Fruit fly (Drosophila melanogaster): ENCODE data around the gene CkIalpha.

CkIalpha gene

dm6 chrX:12654288-12654729 is 883 bp downstream of the CkIalpha start (continued):
- TF ChIP-seq Neu2 (GFP tag; optimal IDR thresholded peaks at IDR 0.05; ENCODE audit: borderline replicate concordance) = no peak
- no peak for TF ChIP-seq CG14014 (GFP tag; IDR thresholded peaks at IDR 0.05)
- no peak for TF ChIP-seq aop (GFP tag; IDR thresholded peaks at IDR 0.05)
- no peak for TF ChIP-seq CG10431 (GFP tag; optimal IDR thresholded peaks at IDR 0.05)
- no peak for TF ChIP-seq Hmx (GFP tag; optimal IDR thresholded peaks at IDR 0.05)
- no peak for TF ChIP-seq org-1 (GFP tag; optimal IDR thresholded peaks at IDR 0.05)
- no peak for TF ChIP-seq maf-S (GFP tag; optimal IDR thresholded peaks at IDR 0.05)
- no peak for TF ChIP-seq CTCF (GFP tag; optimal IDR thresholded peaks at IDR 0.05)
- no peak for TF ChIP-seq CG4854 (GFP tag; optimal IDR thresholded peaks at IDR 0.05)
- TF ChIP-seq CG12219 (GFP tag; optimal IDR thresholded peaks at IDR 0.05) = no peak
- TF ChIP-seq CG3407 (GFP tag; optimal IDR thresholded peaks at IDR 0.05) = no peak
- TF ChIP-seq chinmo (GFP tag; IDR thresholded peaks at IDR 0.05; ENCODE audit: partially characterized antibody) = peak; percentile 93
- no peak for TF ChIP-seq CG8765 (GFP tag; IDR thresholded peaks at IDR 0.05)
- peak; percentile 75 for TF ChIP-seq stwl (tag; optimal IDR thresholded peaks at IDR 0.05)
- TF ChIP-seq CG5245 (GFP tag; optimal IDR thresholded peaks at IDR 0.05) = no peak
- TF ChIP-seq Lim3 (GFP tag; IDR thresholded peaks at IDR 0.05) = no peak
- TF ChIP-seq CG6175 (GFP tag; IDR thresholded peaks at IDR 0.05) = no peak
- TF ChIP-seq CG4730 (GFP tag; IDR thresholded peaks at IDR 0.05) = no peak
- TF ChIP-seq tna (GFP tag; IDR thresholded peaks at IDR 0.05; ENCODE audit: partially characterized antibody) = no peak; the same call in 1 of the 2 replicates
- no peak for TF ChIP-seq CG2116 (GFP tag; optimal IDR thresholded peaks at IDR 0.05)
- TF ChIP-seq phol (tag; optimal IDR thresholded peaks at IDR 0.05) = no peak
- peak; percentile 41; the same call in 1 of the 3 replicates for TF ChIP-seq CG14860 (GFP tag; IDR thresholded peaks at IDR 0.05; ENCODE audit: partially characterized antibody)
- no peak for TF ChIP-seq Tbp (GFP tag; optimal IDR thresholded peaks at IDR 0.05)
- no peak for TF ChIP-seq ftz-f1 (GFP tag; optimal IDR thresholded peaks at IDR 0.05)
- TF ChIP-seq CG10267 (tag; optimal IDR thresholded peaks at IDR 0.05) = peak; percentile 36
- no peak for TF ChIP-seq repo (GFP tag; optimal IDR thresholded peaks at IDR 0.05)
- TF ChIP-seq lola (GFP tag; optimal IDR thresholded peaks at IDR 0.05) = peak in 1 of 3 experiments; percentile 62
- no peak for TF ChIP-seq vvl (GFP tag; IDR thresholded peaks at IDR 0.05)
- no peak for TF ChIP-seq Hand (GFP tag; optimal IDR thresholded peaks at IDR 0.05)
- TF ChIP-seq Nf-YA (GFP tag; IDR thresholded peaks at IDR 0.05) = no peak
- no peak for TF ChIP-seq ssp (GFP tag; IDR thresholded peaks at IDR 0.05)
- TF ChIP-seq esg (GFP tag; conservative IDR thresholded peaks at IDR 0.05) = no peak
- no peak for TF ChIP-seq z (GFP tag; IDR thresholded peaks at IDR 0.05)
- no peak for TF ChIP-seq Xbp1 (GFP tag; optimal IDR thresholded peaks at IDR 0.05)
- TF ChIP-seq Atf3 (GFP tag; optimal IDR thresholded peaks at IDR 0.05) = no peak
- no peak for TF ChIP-seq ac (GFP tag; optimal IDR thresholded peaks at IDR 0.05)
- TF ChIP-seq Dad (GFP tag; optimal IDR thresholded peaks at IDR 0.05) = no peak
- no peak for TF ChIP-seq sc (optimal IDR thresholded peaks at IDR 0.05)
- TF ChIP-seq sc (GFP tag; optimal IDR thresholded peaks at IDR 0.05) = no peak
- no peak for TF ChIP-seq CG1647 (GFP tag; optimal IDR thresholded peaks at IDR 0.05)
- no peak for TF ChIP-seq Hr51 (GFP tag; optimal IDR thresholded peaks at IDR 0.05)
- no peak for TF ChIP-seq CG15011 (GFP tag; optimal IDR thresholded peaks at IDR 0.05)
- no peak for TF ChIP-seq CG2199 (GFP tag; IDR thresholded peaks at IDR 0.05)
- TF ChIP-seq Nf-YB (GFP tag; optimal IDR thresholded peaks at IDR 0.05) = no peak
- TF ChIP-seq CG12299 (tag; optimal IDR thresholded peaks at IDR 0.05) = no peak
- TF ChIP-seq CG12071 (GFP tag; optimal IDR thresholded peaks at IDR 0.05) = no peak
- TF ChIP-seq CHES-1-like (GFP tag; optimal IDR thresholded peaks at IDR 0.05) = peak; percentile 47
- peak; percentile 57; the same call in 1 of the 2 replicates for TF ChIP-seq CG32767 (GFP tag; IDR thresholded peaks at IDR 0.05)
- TF ChIP-seq CG6765 (GFP tag; optimal IDR thresholded peaks at IDR 0.05) = no peak
- TF ChIP-seq CG14441 (GFP tag; IDR thresholded peaks at IDR 0.05) = no peak
- TF ChIP-seq CG18619 (GFP tag; optimal IDR thresholded peaks at IDR 0.05) = no peak
- TF ChIP-seq CG34422 (GFP tag; IDR thresholded peaks at IDR 0.05) = peak; percentile 51; the same call in 1 of the 3 replicates
- no peak for TF ChIP-seq sob (GFP tag; IDR thresholded peaks at IDR 0.05)

Measured in whole organism, embryonic.